Worm (Caenorhabditis elegans) whole organism, L2 larva: ENCODE results near the gene ogr-2.

Source experiments
- C34F6.9 ChIP-seq: fragments of 150-350 bp; optimal IDR thresholded peaks from 2 replicates; lab custom pipeline; 2014; ENCODE audit warnings: missing biosample characterization, missing genetic modification characterization
- F13H6.1 ChIP-seq: sonication (generic microtip); optimal IDR thresholded peaks from 2 replicates; lab custom pipeline; 2016; ENCODE audit warnings: missing genetic modification characterization, missing compliant biosample characterization
- R02D3.7 ChIP-seq: fragments of 150-350 bp; optimal IDR thresholded peaks from 2 replicates; lab custom pipeline; 2014; ENCODE audit warnings: missing biosample characterization, missing genetic modification characterization
- Y55F3AM.14 ChIP-seq: fragments of 200-800 bp; sonication (Bioruptor generic); optimal IDR thresholded peaks from 2 replicates; lab custom pipeline; 2018; ENCODE audit warnings: mild to moderate bottlenecking, missing genetic modification characterization, missing compliant biosample characterization
- alr-1 ChIP-seq: fragments of 150-350 bp; optimal IDR thresholded peaks from 2 replicates; lab custom pipeline; 2014; ENCODE audit warnings: missing biosample characterization, missing genetic modification characterization
- aly-2 ChIP-seq: fragments of 150-350 bp; optimal IDR thresholded peaks from 2 replicates; lab custom pipeline; 2014; ENCODE audit warnings: missing biosample characterization, missing genetic modification characterization
- ama-1 ChIP-seq: fragments of 150-350 bp; optimal IDR thresholded peaks from 2 replicates; lab custom pipeline; 2018; ENCODE audit warnings: inconsistent platforms
- ceh-16 ChIP-seq: fragments of 150-350 bp; optimal IDR thresholded peaks from 2 replicates; lab custom pipeline; 2014; ENCODE audit warnings: missing biosample characterization, missing genetic modification characterization
- ceh-82 ChIP-seq: fragments of 150-350 bp; optimal IDR thresholded peaks from 2 replicates; lab custom pipeline; 2014; ENCODE audit warnings: missing biosample characterization, missing genetic modification characterization
- dmd-4 ChIP-seq: sonication (generic microtip); optimal IDR thresholded peaks from 2 replicates; lab custom pipeline; 2017; ENCODE audit warnings: missing biosample characterization, missing genetic modification characterization
- gmeb-1 ChIP-seq: fragments of 150-350 bp; optimal IDR thresholded peaks from 2 replicates; lab custom pipeline; 2014; ENCODE audit warnings: missing biosample characterization, missing genetic modification characterization
- lin-11 ChIP-seq: fragments of 150-350 bp; sonication (generic microtip); optimal IDR thresholded peaks from 2 replicates; lab custom pipeline; 2014; ENCODE audit warnings: missing biosample characterization, missing genetic modification characterization, inconsistent platforms, mixed read lengths
- lin-13 ChIP-seq: fragments of 150-350 bp; optimal IDR thresholded peaks from 2 replicates; lab custom pipeline; 2014; ENCODE audit warnings: missing biosample characterization, missing genetic modification reagents, missing genetic modification characterization
- lin-39 ChIP-seq: fragments of 150-350 bp; optimal IDR thresholded peaks from 2 replicates; lab custom pipeline; 2014; ENCODE audit warnings: missing biosample characterization, missing genetic modification reagents, missing genetic modification characterization
- lsy-2 ChIP-seq, 2 experiments: fragments of 150-350 bp in 1 of 2; sonication (generic microtip) in 1 of 2; optimal IDR thresholded peaks; 2 replicates each; lab custom pipeline; 2014 to 2017; ENCODE audit warnings: missing biosample characterization in 2 of 2, missing genetic modification characterization in 2 of 2
- mab-5 ChIP-seq: fragments of 150-350 bp; optimal IDR thresholded peaks from 2 replicates; lab custom pipeline; 2014; ENCODE audit warnings: missing biosample characterization, missing genetic modification characterization
- mbf-1 ChIP-seq: sonication (generic microtip); optimal IDR thresholded peaks from 2 replicates; lab custom pipeline; 2017; ENCODE audit warnings: missing biosample characterization, missing genetic modification characterization
- mdl-1 ChIP-seq, 2 experiments: fragments of 150-350 bp in 1 of 2; sonication (generic microtip) in 1 of 2; optimal IDR thresholded peaks; 2 replicates each; lab custom pipeline; 2017; ENCODE audit warnings: missing biosample characterization in 2 of 2, missing genetic modification characterization in 2 of 2
- nhr-11 ChIP-seq: fragments of 150-350 bp; optimal IDR thresholded peaks from 2 replicates; lab custom pipeline; 2014; ENCODE audit warnings: missing biosample characterization, missing genetic modification characterization
- nhr-12 ChIP-seq: fragments of 150-350 bp; optimal IDR thresholded peaks from 2 replicates; lab custom pipeline; 2014; ENCODE audit warnings: missing biosample characterization, missing genetic modification characterization
- nhr-129 ChIP-seq: fragments of 150-350 bp; optimal IDR thresholded peaks from 2 replicates; lab custom pipeline; 2014; ENCODE audit warnings: missing biosample characterization, missing genetic modification characterization
- nhr-21 ChIP-seq: fragments of 150-350 bp; optimal IDR thresholded peaks from 2 replicates; lab custom pipeline; 2014; ENCODE audit warnings: missing biosample characterization, missing genetic modification characterization
- nhr-23 ChIP-seq: fragments of 150-350 bp; optimal IDR thresholded peaks from 2 replicates; lab custom pipeline; 2014; ENCODE audit warnings: missing biosample characterization, missing genetic modification reagents, missing genetic modification characterization
- nhr-25 ChIP-seq: fragments of 150-350 bp; sonication (generic microtip); optimal IDR thresholded peaks from 3 replicates; lab custom pipeline; 2014; ENCODE audit warnings: missing biosample characterization, missing genetic modification characterization
- nhr-6 ChIP-seq: fragments of 150-350 bp; optimal IDR thresholded peaks from 2 replicates; lab custom pipeline; 2014; ENCODE audit warnings: missing biosample characterization, missing genetic modification characterization
- peb-1 ChIP-seq: fragments of 150-350 bp; optimal IDR thresholded peaks from 2 replicates; lab custom pipeline; 2014; ENCODE audit warnings: missing biosample characterization, missing genetic modification characterization
- sem-4 ChIP-seq: fragments of 150-350 bp; optimal IDR thresholded peaks from 2 replicates; lab custom pipeline; 2014; ENCODE audit warnings: missing biosample characterization, missing genetic modification reagents, missing genetic modification characterization
- skn-1 ChIP-seq: sonication (generic microtip); optimal IDR thresholded peaks from 2 replicates; lab custom pipeline; 2017; ENCODE audit warnings: missing biosample characterization, missing genetic modification characterization
- sma-3 ChIP-seq: sonication (generic microtip); optimal IDR thresholded peaks from 2 replicates; lab custom pipeline; 2016; ENCODE audit warnings: missing genetic modification reagents, missing genetic modification characterization, missing compliant biosample characterization
- sma-9 ChIP-seq, 2 experiments: fragments of 150-350 bp in 1 of 2; sonication (generic microtip) in 1 of 2; optimal IDR thresholded peaks; 2 replicates each; lab custom pipeline; 2014 to 2016; ENCODE audit warnings: missing genetic modification characterization in 2 of 2, mild to moderate bottlenecking in 1 of 2, missing biosample characterization in 1 of 2, missing compliant biosample characterization in 1 of 2, missing genetic modification reagents in 1 of 2, moderate library complexity in 1 of 2
- snpc-4 ChIP-seq: fragments of 150-350 bp; optimal IDR thresholded peaks from 2 replicates; lab custom pipeline; 2014; ENCODE audit warnings: missing biosample characterization, missing genetic modification characterization
- unc-39 ChIP-seq: fragments of 150-350 bp; optimal IDR thresholded peaks from 2 replicates; lab custom pipeline; 2014; ENCODE audit warnings: missing biosample characterization, missing genetic modification characterization
- unc-55 ChIP-seq: fragments of 150-350 bp; sonication (generic microtip); optimal IDR thresholded peaks from 3 replicates; lab custom pipeline; 2014; ENCODE audit warnings: missing biosample characterization, missing genetic modification reagents, missing genetic modification characterization
- ztf-1 ChIP-seq: fragments of 200-800 bp; sonication (Bioruptor generic); conservative IDR thresholded peaks from 2 replicates; pipeline ENCODE4 v1.3.6; 2022; ENCODE audit warnings: missing genetic modification characterization, missing compliant biosample characterization
- ztf-11 ChIP-seq: sonication (generic microtip); optimal IDR thresholded peaks from 2 replicates; lab custom pipeline; 2017; ENCODE audit warnings: missing biosample characterization, missing genetic modification characterization
- ztf-4 ChIP-seq: fragments of 150-350 bp; optimal IDR thresholded peaks from 2 replicates; lab custom pipeline; 2014; ENCODE audit warnings: missing biosample characterization, missing genetic modification characterization

Gene ogr-2

DNA sequence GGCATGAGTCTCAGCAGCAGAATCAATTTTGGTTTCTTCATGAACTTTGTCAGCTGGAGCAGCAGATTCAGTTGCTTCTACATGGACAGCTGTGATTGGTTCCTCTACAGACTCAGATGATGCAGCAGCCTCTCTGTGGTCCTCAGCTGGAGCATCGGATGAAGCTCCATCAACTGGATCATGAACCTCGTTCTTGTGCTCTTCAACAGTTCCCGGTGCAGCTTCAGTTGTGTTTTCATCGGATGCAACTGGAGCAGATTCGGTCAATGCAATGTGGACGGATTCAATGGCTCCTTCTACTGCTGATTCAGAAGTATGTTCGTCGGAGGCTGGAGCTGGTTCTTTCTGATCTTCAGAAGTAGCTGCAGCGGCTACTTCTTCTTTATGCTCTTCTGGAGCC, 26.6 kb upstream of the ogr-2 start:
- TF ChIP-seq lsy-2 (tag; optimal IDR thresholded peaks at IDR 0.05; lab: Kevin White, UChicago) = no peak
- no peak for TF ChIP-seq aly-2 (tag; lab: Kevin White, UChicago)
- TF ChIP-seq C34F6.9 = no peak
- TF ChIP-seq ztf-11 (tag; lab: Kevin White, UChicago) = no peak
- no peak for TF ChIP-seq ztf-4
- no peak for TF ChIP-seq mab-5
- TF ChIP-seq nhr-6 (tag; lab: Kevin White, UChicago) = no peak
- no peak for TF ChIP-seq Y55F3AM.14 (GFP tag; lab: Kevin White, UChicago)
- no peak for TF ChIP-seq sma-3 (GFP tag; lab: Kevin White, UChicago)
- no peak for TF ChIP-seq ceh-82

DNA sequence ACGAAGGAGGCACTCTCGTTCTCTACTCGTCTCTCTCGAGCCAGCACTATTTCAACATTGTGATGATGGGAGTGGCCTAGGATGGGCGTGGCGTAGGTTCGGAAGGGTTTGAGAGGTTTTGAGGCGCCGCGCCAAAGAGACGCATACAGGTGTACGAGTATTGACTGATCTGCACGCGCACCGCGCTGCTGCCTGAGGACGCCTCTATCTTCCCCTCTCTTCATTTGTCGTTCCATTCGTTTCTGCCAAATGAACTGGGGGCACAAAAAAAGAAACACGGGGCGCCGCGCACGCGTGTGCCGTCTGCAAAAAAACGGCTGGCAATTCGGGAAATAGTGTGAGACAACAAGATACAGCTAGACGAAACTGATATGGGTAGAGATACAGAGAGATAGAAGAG, 24.9 kb upstream of the ogr-2 start, which contains the start of gene lec-2:
Gene lec-2 (minus strand): TSS at position 171 of the 400 bp plus-strand sequence.
- peak; percentile 24 for TF ChIP-seq lin-11
- TF ChIP-seq F13H6.1 (tag; lab: Kevin White, UChicago) = peak; percentile 40
- no peak for TF ChIP-seq nhr-12 (tag; lab: Kevin White, UChicago)
- peak; percentile 6 to 12 for TF ChIP-seq mdl-1 (tag; optimal IDR thresholded peaks at IDR 0.05; lab: Kevin White, UChicago)
- peak; percentile 10 for TF ChIP-seq sma-3 (GFP tag; lab: Kevin White, UChicago)
- TF ChIP-seq peb-1 (tag; lab: Kevin White, UChicago) = no peak
- TF ChIP-seq nhr-129 (tag; lab: Kevin White, UChicago) = peak; percentile 44
- TF ChIP-seq gmeb-1 (tag; lab: Kevin White, UChicago) = no peak
- TF ChIP-seq sem-4 (tag; lab: Kevin White, UChicago) = no peak
- TF ChIP-seq sma-9 (GFP tag; optimal IDR thresholded peaks at IDR 0.05; lab: Kevin White, UChicago) = peak; percentile 36
- no peak for TF ChIP-seq sma-9 (tag; optimal IDR thresholded peaks at IDR 0.05; lab: Kevin White, UChicago)

DNA sequence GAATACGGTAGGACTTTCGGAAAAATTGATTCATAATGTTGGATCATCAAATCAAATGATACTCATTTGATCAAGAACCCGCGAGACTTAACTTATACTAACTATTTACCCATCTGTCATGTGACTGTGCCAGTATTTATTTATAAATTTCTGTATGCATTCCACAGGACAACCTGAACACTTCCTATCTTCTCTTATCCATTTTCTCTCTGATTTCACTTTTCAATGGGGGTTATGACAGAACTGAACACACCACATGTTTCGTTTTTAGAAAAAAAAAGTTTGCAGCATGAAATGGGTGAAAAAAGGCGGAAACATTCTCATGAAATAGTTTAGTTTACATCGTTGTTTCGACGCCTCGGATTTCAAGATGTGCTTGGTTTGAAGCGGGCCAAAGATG, 23.4 kb upstream of the ogr-2 start:
- TF ChIP-seq ceh-16 = no peak
- no peak for TF ChIP-seq snpc-4
- TF ChIP-seq nhr-6 (tag; lab: Kevin White, UChicago) = no peak
- no peak for TF ChIP-seq R02D3.7 (tag; lab: Kevin White, UChicago)

ce11 chrII:10019669-10020068, 21.3 kb upstream of the ogr-2 start:
- TF ChIP-seq C34F6.9 (no peak), nhr-6 (tag; lab: Kevin White, UChicago) (no peak), ztf-4 (no peak), sma-9 (GFP tag; optimal IDR thresholded peaks at IDR 0.05; lab: Kevin White, UChicago) (no peak), sma-9 (tag; optimal IDR thresholded peaks at IDR 0.05; lab: Kevin White, UChicago) (no peak), nhr-23 (tag; lab: Kevin White, UChicago) (no peak), lin-39 (tag; lab: Kevin White, UChicago) (no peak), gmeb-1 (tag; lab: Kevin White, UChicago) (peak; percentile 30), ama-1 (lab: Kevin White, UChicago) (no peak), mbf-1 (no peak), skn-1 (tag; lab: Kevin White, UChicago) (no peak), F13H6.1 (tag; lab: Kevin White, UChicago) (no peak), unc-55 (no peak), nhr-25 (tag; lab: Kevin White, UChicago) (peak; percentile 59), ceh-16 (no peak), dmd-4 (no peak), ceh-82 (no peak)

DNA sequence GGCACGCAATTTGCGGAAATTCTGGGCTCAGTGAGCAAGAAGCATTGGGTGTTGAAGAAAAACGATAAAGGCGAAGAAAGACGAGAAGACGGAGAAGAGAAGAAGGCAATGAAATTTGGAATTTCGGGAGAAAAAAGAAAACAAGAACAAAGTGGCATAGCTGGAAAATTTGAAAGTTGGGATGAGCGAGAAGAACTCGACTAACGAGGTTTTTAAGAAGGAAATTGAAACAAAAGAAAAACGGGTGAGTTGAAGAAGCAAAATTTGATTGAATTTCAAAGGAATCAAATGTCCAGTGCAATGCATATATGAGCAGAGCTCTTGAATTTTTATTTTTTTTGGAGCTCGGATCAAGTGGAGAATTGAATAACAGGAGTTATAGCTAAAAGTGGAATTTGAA, 19.2 kb upstream of the ogr-2 start:
- no peak for TF ChIP-seq C34F6.9
- no peak for TF ChIP-seq lsy-2 (tag; optimal IDR thresholded peaks at IDR 0.05; lab: Kevin White, UChicago)
- no peak for TF ChIP-seq mbf-1
- TF ChIP-seq nhr-11 = no peak
- no peak for TF ChIP-seq unc-39 (tag; lab: Kevin White, UChicago)
- no peak for TF ChIP-seq ztf-11 (tag; lab: Kevin White, UChicago)
- no peak for TF ChIP-seq nhr-12 (tag; lab: Kevin White, UChicago)
- no peak for TF ChIP-seq ztf-1 (GFP tag; lab: Robert Waterston, UW)
- no peak for TF ChIP-seq sem-4 (tag; lab: Kevin White, UChicago)
- TF ChIP-seq alr-1 (tag; lab: Kevin White, UChicago) = no peak
- no peak for TF ChIP-seq nhr-21
- no peak for TF ChIP-seq unc-55
- TF ChIP-seq ceh-16 = no peak
- TF ChIP-seq lin-11 = no peak
- TF ChIP-seq nhr-23 (tag; lab: Kevin White, UChicago) = no peak
- no peak for TF ChIP-seq lin-13 (GFP tag; lab: Kevin White, UChicago)
- no peak for TF ChIP-seq ceh-82
